Fruit fly (Drosophila melanogaster) whole organism, wandering third instar larva: Measurements from ENCODE around the gene Chsy.

Source experiments
- Abd-B ChIP-seq: fragments of >200 bp; optimal IDR thresholded peaks from 2 replicates; lab custom pipeline; 2017; ENCODE audit warnings: missing biosample characterization, missing genetic modification characterization
- CG32264 ChIP-seq: fragments of 200-800 bp; sonication (Bioruptor generic); optimal IDR thresholded peaks from 2 replicates; lab custom pipeline; 2016; ENCODE audit warnings: missing biosample characterization, missing genetic modification characterization
- CG9705 ChIP-seq: fragments of 200-800 bp; sonication (Bioruptor generic); optimal IDR thresholded peaks from 2 replicates; lab custom pipeline; 2018; ENCODE audit warnings: missing biosample characterization, mild to moderate bottlenecking, missing genetic modification characterization
- CrebA ChIP-seq: fragments of 200-800 bp; sonication (Bioruptor generic); optimal IDR thresholded peaks from 2 replicates; lab custom pipeline; 2016; ENCODE audit warnings: missing biosample characterization, mild to moderate bottlenecking, missing genetic modification characterization, borderline replicate concordance
- Dfd ChIP-seq: fragments of >200 bp; optimal IDR thresholded peaks from 2 replicates; lab custom pipeline; 2017; ENCODE audit warnings: missing biosample characterization, missing genetic modification characterization
- Dif ChIP-seq: fragments of 200-275, 200-300 bp; sonication (Bioruptor generic); optimal IDR thresholded peaks from 2 replicates; lab custom pipeline; 2018; ENCODE audit warnings: missing biosample characterization, missing genetic modification characterization; ENCODE audit not compliant: partially characterized antibody
- GATAd ChIP-seq: sonication (Bioruptor generic); optimal IDR thresholded peaks from 2 replicates; lab custom pipeline; 2016; ENCODE audit warnings: missing biosample characterization, missing genetic modification characterization
- HLH106 ChIP-seq: fragments of 200-800 bp; optimal IDR thresholded peaks from 3 replicates; lab custom pipeline; 2019; ENCODE audit warnings: missing biosample characterization, mild to moderate bottlenecking, missing genetic modification characterization, moderate library complexity
- Hr78 ChIP-seq: fragments of >200 bp; optimal IDR thresholded peaks from 2 replicates; lab custom pipeline; 2017; ENCODE audit warnings: missing biosample characterization, missing genetic modification characterization
- Hr83 ChIP-seq: fragments of 200-300 bp; sonication (Bioruptor generic); optimal IDR thresholded peaks from 2 replicates; lab custom pipeline; 2016; ENCODE audit warnings: missing biosample characterization, mild to moderate bottlenecking, missing genetic modification characterization, moderate library complexity; ENCODE audit not compliant: poor library complexity, severe bottlenecking
- Jra ChIP-seq: sonication (Bioruptor generic); optimal IDR thresholded peaks from 2 replicates; lab custom pipeline; 2016; ENCODE audit warnings: missing biosample characterization, missing genetic modification characterization
- Mio ChIP-seq: sonication (Bioruptor generic); optimal IDR thresholded peaks from 2 replicates; lab custom pipeline; 2016; ENCODE audit warnings: missing biosample characterization, missing genetic modification characterization
- Myc ChIP-seq: fragments of >200 bp; optimal IDR thresholded peaks from 2 replicates; lab custom pipeline; 2017
- N ChIP-seq: fragments of >200 bp; optimal IDR thresholded peaks from 2 replicates; lab custom pipeline; 2018; ENCODE audit warnings: missing biosample characterization, missing external identifiers, missing genetic modification characterization
- OdsH ChIP-seq: fragments of 200-800 bp; sonication (Bioruptor generic); optimal IDR thresholded peaks from 2 replicates; lab custom pipeline; 2016; ENCODE audit warnings: missing biosample characterization, mild to moderate bottlenecking, missing genetic modification characterization
- Rel ChIP-seq, 2 experiments: fragments of 200-800 bp; sonication (Bioruptor generic) in 1 of 2; optimal IDR thresholded peaks; 2 replicates in 1 of 2; 3 replicates in 1 of 2; lab custom pipeline; 2016 to 2019; ENCODE audit warnings: mild to moderate bottlenecking in 2 of 2, missing biosample characterization in 2 of 2, missing genetic modification characterization in 2 of 2, moderate library complexity in 1 of 2
- Sp1 ChIP-seq: fragments of 200-800 bp; sonication (Bioruptor generic); optimal IDR thresholded peaks from 3 replicates; lab custom pipeline; 2019; ENCODE audit warnings: missing biosample characterization, mild to moderate bottlenecking, missing genetic modification characterization, moderate library complexity
- Vsx2 ChIP-seq: fragments of 200-300, 225-300 bp; sonication (Bioruptor generic); optimal IDR thresholded peaks from 2 replicates; lab custom pipeline; 2018; ENCODE audit warnings: missing biosample characterization, missing genetic modification characterization; ENCODE audit not compliant: partially characterized antibody
- brk ChIP-seq: fragments of 200-800 bp; sonication (Bioruptor generic); optimal IDR thresholded peaks from 2 replicates; lab custom pipeline; 2016; ENCODE audit warnings: missing biosample characterization, mild to moderate bottlenecking, missing genetic modification characterization
- dl ChIP-seq, 2 experiments: fragments of 175-275, 200-275 bp in 1 of 2; fragments of 200-275 bp in 1 of 2; sonication (Bioruptor generic); optimal IDR thresholded peaks; lab custom pipeline; 2018; ENCODE audit warnings: mild to moderate bottlenecking in 2 of 2, missing biosample characterization in 2 of 2, missing genetic modification characterization in 2 of 2, moderate library complexity in 2 of 2; ENCODE audit not compliant: partially characterized antibody in 2 of 2, insufficient read depth in 1 of 2
- dmrt93B ChIP-seq: fragments of 200-800 bp; sonication (Bioruptor generic); optimal IDR thresholded peaks from 2 replicates; lab custom pipeline; 2018; ENCODE audit warnings: missing biosample characterization, mild to moderate bottlenecking, missing genetic modification characterization
- dsf ChIP-seq: sonication (Bioruptor generic); optimal IDR thresholded peaks from 2 replicates; lab custom pipeline; 2016; ENCODE audit warnings: missing biosample characterization, missing genetic modification characterization, borderline replicate concordance
- foxo ChIP-seq, 2 experiments: fragments of 200-800 bp; sonication (Bioruptor generic); optimal IDR thresholded peaks; 2 replicates in 1 of 2; 3 replicates in 1 of 2; lab custom pipeline; 2016 to 2017; ENCODE audit warnings: missing biosample characterization in 2 of 2, missing genetic modification characterization in 2 of 2
- fru ChIP-seq: fragments of 200-800 bp; sonication (Bioruptor generic); optimal IDR thresholded peaks from 3 replicates; lab custom pipeline; 2016; ENCODE audit warnings: missing biosample characterization, mild to moderate bottlenecking, missing genetic modification characterization
- h ChIP-seq: fragments of 200-800 bp; sonication (Bioruptor generic); optimal IDR thresholded peaks from 3 replicates; lab custom pipeline; 2016; ENCODE audit warnings: missing biosample characterization, mild to moderate bottlenecking, missing genetic modification characterization
- jim ChIP-seq: fragments of 175-275, 200-325 bp; sonication (Bioruptor generic); optimal IDR thresholded peaks from 2 replicates; lab custom pipeline; 2016; ENCODE audit warnings: missing biosample characterization, mild to moderate bottlenecking, missing genetic modification characterization
- lola ChIP-seq: fragments of >200 bp; optimal IDR thresholded peaks from 2 replicates; lab custom pipeline; 2017; ENCODE audit warnings: missing biosample characterization, missing genetic modification characterization
- pan ChIP-seq: fragments of >200 bp; optimal IDR thresholded peaks from 2 replicates; lab custom pipeline; 2017
- psq ChIP-seq: fragments of 200-800 bp; sonication (Bioruptor generic); optimal IDR thresholded peaks from 3 replicates; lab custom pipeline; 2017; ENCODE audit warnings: missing biosample characterization, mild to moderate bottlenecking, missing genetic modification characterization, moderate library complexity
- rgr ChIP-seq: fragments of 200-800 bp; sonication (Bioruptor generic); optimal IDR thresholded peaks from 3 replicates; lab custom pipeline; 2016; ENCODE audit warnings: missing biosample characterization, mild to moderate bottlenecking, missing genetic modification characterization
- sage ChIP-seq: fragments of 200-800 bp; sonication (Bioruptor generic); optimal IDR thresholded peaks from 2 replicates; lab custom pipeline; 2016; ENCODE audit warnings: missing biosample characterization, mild to moderate bottlenecking, missing genetic modification characterization
- tai ChIP-seq: sonication (Bioruptor generic); optimal IDR thresholded peaks from 2 replicates; lab custom pipeline; 2016; ENCODE audit warnings: missing biosample characterization, missing genetic modification characterization
- usp ChIP-seq: fragments of >200 bp; optimal IDR thresholded peaks from 2 replicates; lab custom pipeline; 2017; ENCODE audit warnings: missing biosample characterization, missing genetic modification characterization
- woc ChIP-seq: sonication (Bioruptor generic); optimal IDR thresholded peaks from 2 replicates; lab custom pipeline; 2016; ENCODE audit warnings: missing biosample characterization, mild to moderate bottlenecking, missing genetic modification characterization

Chsy gene

dm6 chrX:15610173-15610572 is 16.8 kb upstream of the Chsy start:
- TF ChIP-seq brk (GFP tag; lab: Kevin White, UChicago) (no peak), GATAd (no peak), CG32264 (GFP tag; lab: Kevin White, UChicago) (no peak), Myc (lab: Kevin White, UChicago) (no peak), Sp1 (GFP tag; lab: Kevin White, UChicago) (no peak), HLH106 (no peak), N (GFP tag; lab: Kevin White, UChicago) (no peak), Vsx2 (GFP tag; lab: Kevin White, UChicago) (no peak), dsf (GFP tag; lab: Kevin White, UChicago) (no peak), fru (GFP tag; lab: Kevin White, UChicago) (no peak), rgr (GFP tag; lab: Kevin White, UChicago) (no peak), Hr83 (GFP tag; lab: Kevin White, UChicago) (no peak), Rel (GFP tag; optimal IDR thresholded peaks at IDR 0.05; lab: Kevin White, UChicago) (no peak), Rel (tag; optimal IDR thresholded peaks at IDR 0.05; lab: Kevin White, UChicago) (no peak), CrebA (GFP tag; lab: Kevin White, UChicago) (no peak), dmrt93B (GFP tag; lab: Kevin White, UChicago) (no peak), Hr78 (GFP tag; lab: Kevin White, UChicago) (no peak), CG9705 (GFP tag; lab: Kevin White, UChicago) (no peak)

dm6 chrX:15609351-15609750 is 16.0 kb upstream of the Chsy start:
- TF ChIP-seq pan (lab: Kevin White, UChicago) (no peak), Sp1 (GFP tag; lab: Kevin White, UChicago) (no peak), Abd-B (GFP tag; lab: Kevin White, UChicago) (no peak), Hr78 (GFP tag; lab: Kevin White, UChicago) (no peak), jim (GFP tag; lab: Kevin White, UChicago) (no peak), CG9705 (GFP tag; lab: Kevin White, UChicago) (no peak), Dif (GFP tag; lab: Kevin White, UChicago) (no peak), Dfd (GFP tag; lab: Kevin White, UChicago) (no peak), GATAd (no peak), Myc (lab: Kevin White, UChicago) (no peak), OdsH (GFP tag; lab: Kevin White, UChicago) (no peak), Vsx2 (GFP tag; lab: Kevin White, UChicago) (no peak), brk (GFP tag; lab: Kevin White, UChicago) (no peak), Rel (GFP tag; optimal IDR thresholded peaks at IDR 0.05; lab: Kevin White, UChicago) (no peak), Rel (tag; optimal IDR thresholded peaks at IDR 0.05; lab: Kevin White, UChicago) (no peak), woc (GFP tag; lab: Kevin White, UChicago) (no peak), lola (GFP tag; lab: Kevin White, UChicago) (no peak), rgr (GFP tag; lab: Kevin White, UChicago) (no peak), dmrt93B (GFP tag; lab: Kevin White, UChicago) (no peak)

- TF ChIP-seq rgr (GFP tag; lab: Kevin White, UChicago) (no peak), usp (no peak), woc (GFP tag; lab: Kevin White, UChicago) (peak; percentile 18), Myc (lab: Kevin White, UChicago) (no peak), fru (GFP tag; lab: Kevin White, UChicago) (peak; percentile 26), psq (GFP tag; lab: Kevin White, UChicago) (peak; percentile 71), Vsx2 (GFP tag; lab: Kevin White, UChicago) (peak; percentile 29)
Measured at dm6 chrX:15608751-15609345, 15.5 kb upstream of the Chsy start.

- TF ChIP-seq rgr (GFP tag; lab: Kevin White, UChicago) (peak; percentile 18), Jra (GFP tag; lab: Kevin White, UChicago) (no peak), h (GFP tag; lab: Kevin White, UChicago) (peak; percentile 17)
Measured at dm6 chrX:15602438-15602837, 9.1 kb upstream of the Chsy start.

dm6 chrX:15601285-15601684 is 8.0 kb upstream of the Chsy start:
- TF ChIP-seq OdsH (GFP tag; lab: Kevin White, UChicago) = no peak
- TF ChIP-seq Mio (GFP tag; lab: Kevin White, UChicago) = no peak
- no peak for TF ChIP-seq rgr (GFP tag; lab: Kevin White, UChicago)
- no peak for TF ChIP-seq CrebA (GFP tag; lab: Kevin White, UChicago)
- no peak for TF ChIP-seq GATAd
- TF ChIP-seq Dif (GFP tag; lab: Kevin White, UChicago) = no peak
- TF ChIP-seq Dfd (GFP tag; lab: Kevin White, UChicago) = no peak
- no peak for TF ChIP-seq sage (GFP tag; lab: Kevin White, UChicago)
- no peak for TF ChIP-seq foxo (GFP tag; optimal IDR thresholded peaks at IDR 0.05; lab: Kevin White, UChicago)
- TF ChIP-seq psq (GFP tag; lab: Kevin White, UChicago) = no peak
- no peak for TF ChIP-seq dl (GFP tag; optimal IDR thresholded peaks at IDR 0.05; lab: Kevin White, UChicago; ENCODE audit: insufficient read depth in 1 of 2, partially characterized antibody in 2 of 2)
- TF ChIP-seq Jra (GFP tag; lab: Kevin White, UChicago) = no peak
- TF ChIP-seq h (GFP tag; lab: Kevin White, UChicago) = no peak
- no peak for TF ChIP-seq tai (GFP tag; lab: Kevin White, UChicago)
- TF ChIP-seq HLH106 = no peak
